Worm (Caenorhabditis elegans): ENCODE results near the gene F58D2.5.

DNA sequence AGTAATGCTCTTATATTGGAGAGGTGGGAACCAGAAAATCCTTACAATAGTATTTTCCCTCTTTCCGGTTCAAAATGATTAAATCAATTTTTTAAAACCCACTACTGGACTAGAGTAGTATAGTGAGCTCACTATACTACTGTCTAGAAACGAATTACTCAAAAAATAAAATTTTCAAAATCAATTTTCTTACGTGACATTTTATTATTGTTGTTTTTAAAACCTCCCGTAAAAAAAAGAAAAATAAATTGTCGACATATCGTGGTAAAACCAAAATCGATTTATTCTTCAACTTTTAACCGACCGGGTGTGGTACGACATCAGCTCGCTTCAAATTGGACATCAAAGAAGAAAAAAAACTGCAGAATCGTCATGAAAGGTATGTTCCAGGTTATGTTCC, 3.7 kb downstream of the F58D2.5 start, which contains the start of gene F58D2.2:
- TF ChIP-seq med-1 (GFP tag; optimal IDR thresholded peaks at IDR 0.05; ENCODE audit: insufficient read depth): no peak
- TF ChIP-seq cog-1 (tag; optimal IDR thresholded peaks at IDR 0.05): no peak
- TF ChIP-seq ztf-29 (GFP tag; IDR thresholded peaks at IDR 0.05): no peak
- TF ChIP-seq ref-1 (GFP tag; conservative IDR thresholded peaks at IDR 0.05): no peak
- no peak for TF ChIP-seq flt-1 (GFP tag; IDR thresholded peaks at IDR 0.05)
- no peak for TF ChIP-seq ztf-23 (GFP tag; IDR thresholded peaks at IDR 0.05)
- no peak for TF ChIP-seq klf-2 (GFP tag; conservative IDR thresholded peaks at IDR 0.05)
- no peak for TF ChIP-seq tab-1 (GFP tag; IDR thresholded peaks at IDR 0.05)

Measured in whole organism, midembryonic.